Worm (Caenorhabditis elegans) whole organism, midembryonic: ENCODE results near the gene agt-2.

Experiments used
- med-1 ChIP-seq: sonication (generic microtip); optimal IDR thresholded peaks from 2 replicates; lab custom pipeline; 2017; ENCODE audit warnings: missing genetic modification characterization, mild to moderate bottlenecking, missing compliant biosample characterization, antibody characterized with exemption, missing genetic modification reagents; ENCODE audit not compliant: insufficient read depth
- ref-1 ChIP-seq: fragments of 200-800 bp; sonication (Bioruptor generic); conservative IDR thresholded peaks from 2 replicates; pipeline ENCODE4 v1.3.6; 2022; ENCODE audit warnings: missing genetic modification reagents, missing genetic modification characterization, missing compliant biosample characterization

DNA sequence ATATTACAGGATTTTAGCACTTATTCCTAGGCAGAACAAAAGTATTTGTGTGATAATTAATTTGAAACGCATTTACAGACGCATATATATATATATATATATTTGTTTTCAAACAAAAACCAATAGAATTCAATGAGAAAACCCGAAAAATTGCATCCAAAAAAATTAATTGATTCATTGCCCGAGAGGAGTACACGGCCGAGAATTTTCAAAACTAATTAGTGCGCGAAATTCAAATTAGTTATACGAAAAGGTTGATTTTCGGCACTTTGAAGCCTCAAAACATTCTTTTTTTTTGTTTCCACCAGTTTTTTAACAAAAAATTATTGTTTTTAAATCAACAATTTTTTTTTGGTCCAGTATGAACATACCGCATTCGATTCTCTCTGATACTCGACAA lies 17.8 kb upstream of the agt-2 start:
- no peak for TF ChIP-seq med-1 (GFP tag; lab: Kevin White, UChicago)
- no peak for TF ChIP-seq ref-1 (GFP tag; lab: Robert Waterston, UW)
